Fruit fly (Drosophila melanogaster) whole organism, embryonic: ENCODE data around the gene CG8300.

ENCODE experiments used
- ATbp ChIP-seq: fragments of 200-800 bp; sonication (Bioruptor generic); optimal IDR thresholded peaks from 2 replicates; lab custom pipeline; 2017; ENCODE audit warnings: missing biosample characterization, mild to moderate bottlenecking, missing genetic modification characterization, missing genetic modification reagents
- Adf1 ChIP-seq: fragments of 200-800 bp; sonication (Bioruptor generic); IDR thresholded peaks from 2 replicates; pipeline ENCODE4 v1.3.6; 2022; ENCODE audit warnings: missing biosample characterization, missing genetic modification characterization
- CG10147 ChIP-seq: fragments of 200-800 bp; sonication (Bioruptor generic); optimal IDR thresholded peaks from 2 replicates; lab custom pipeline; 2019; ENCODE audit warnings: missing biosample characterization, mild to moderate bottlenecking, missing genetic modification characterization, moderate library complexity
- CG12942 ChIP-seq: fragments of 200-800 bp; sonication (Bioruptor generic); optimal IDR thresholded peaks from 3 replicates; lab custom pipeline; 2016; ENCODE audit warnings: missing biosample characterization, missing genetic modification characterization
- CG1647 ChIP-seq: fragments of 200-800 bp; sonication (Bioruptor generic); optimal IDR thresholded peaks from 3 replicates; lab custom pipeline; 2016; ENCODE audit warnings: missing biosample characterization, missing genetic modification characterization
- CG17361 ChIP-seq: fragments of 200-800 bp; sonication (Bioruptor generic); IDR thresholded peaks from 3 replicates; pipeline ENCODE4 v1.3.6; 2022; ENCODE audit warnings: missing biosample characterization, missing genetic modification characterization
- CG18476 ChIP-seq: fragments of 200-800 bp; sonication (Bioruptor generic); optimal IDR thresholded peaks from 2 replicates; lab custom pipeline; 2016; ENCODE audit warnings: missing biosample characterization, mild to moderate bottlenecking, missing genetic modification characterization
- CG2116 ChIP-seq: fragments of 200-800 bp; sonication (Bioruptor generic); optimal IDR thresholded peaks from 3 replicates; lab custom pipeline; 2018; ENCODE audit warnings: missing biosample characterization, mild to moderate bottlenecking, missing genetic modification characterization
- CG3281 ChIP-seq: fragments of 200-800 bp; sonication (Bioruptor generic); optimal IDR thresholded peaks from 3 replicates; lab custom pipeline; 2017; ENCODE audit warnings: missing biosample characterization, mild to moderate bottlenecking, missing genetic modification characterization
- CG42726 ChIP-seq: fragments of 200-800 bp; sonication (Bioruptor generic); IDR thresholded peaks from 2 replicates; pipeline ENCODE4 v1.3.6; 2022; ENCODE audit warnings: missing biosample characterization, missing genetic modification characterization; ENCODE audit not compliant: partially characterized antibody
- CG7928 ChIP-seq: fragments of 200-800 bp; sonication (Bioruptor generic); optimal IDR thresholded peaks from 2 replicates; lab custom pipeline; 2017; ENCODE audit warnings: missing biosample characterization, mild to moderate bottlenecking, missing genetic modification characterization
- CG8281 ChIP-seq: fragments of 200-800 bp; sonication (Bioruptor generic); optimal IDR thresholded peaks from 2 replicates; lab custom pipeline; 2018; ENCODE audit warnings: missing biosample characterization, mild to moderate bottlenecking, missing genetic modification characterization, moderate library complexity
- CG9876 ChIP-seq: fragments of 200-800 bp; sonication (Bioruptor generic); optimal IDR thresholded peaks from 2 replicates; lab custom pipeline; 2016; ENCODE audit warnings: missing biosample characterization, missing genetic modification characterization
- CoRest ChIP-seq: fragments of 200-800 bp; sonication (Bioruptor generic); optimal IDR thresholded peaks from 3 replicates; lab custom pipeline; 2018; ENCODE audit warnings: missing biosample characterization, mild to moderate bottlenecking, missing genetic modification characterization, moderate library complexity
- Dip3 ChIP-seq: fragments of 200-800 bp; sonication (Bioruptor generic); optimal IDR thresholded peaks from 3 replicates; lab custom pipeline; 2016; ENCODE audit warnings: missing biosample characterization, missing genetic modification characterization
- Ets97D ChIP-seq: fragments of 200-800 bp; sonication (Bioruptor generic); optimal IDR thresholded peaks from 3 replicates; lab custom pipeline; 2016; ENCODE audit warnings: missing biosample characterization, missing genetic modification characterization
- GATAe ChIP-seq: fragments of 200-800 bp; sonication (Bioruptor generic); conservative IDR thresholded peaks from 2 replicates; pipeline ENCODE4 v1.3.6; 2022; ENCODE audit warnings: missing biosample characterization, missing genetic modification characterization
- H2.0 ChIP-seq: fragments of 200-800 bp; sonication (Bioruptor generic); IDR thresholded peaks from 2 replicates; pipeline ENCODE4 v1.3.6; 2022; ENCODE audit warnings: missing biosample characterization, missing genetic modification characterization
- HLH54F ChIP-seq: fragments of 200-800 bp; sonication (Bioruptor generic); optimal IDR thresholded peaks from 3 replicates; lab custom pipeline; 2016; ENCODE audit warnings: missing biosample characterization, missing genetic modification characterization
- Hr39 ChIP-seq: fragments of >200 bp; optimal IDR thresholded peaks from 2 replicates; lab custom pipeline; 2017
- Jarid2 ChIP-seq: fragments of 200-800 bp; sonication (Bioruptor generic); optimal IDR thresholded peaks from 3 replicates; lab custom pipeline; 2017; ENCODE audit warnings: mild to moderate bottlenecking, missing biosample characterization, missing genetic modification reagents, missing genetic modification characterization
- Lhr ChIP-seq: fragments of 200-800 bp; sonication (Bioruptor generic); optimal IDR thresholded peaks from 3 replicates; lab custom pipeline; 2017; ENCODE audit warnings: mild to moderate bottlenecking, missing biosample characterization, missing genetic modification reagents, missing genetic modification characterization
- Mes4 ChIP-seq: fragments of 200-800 bp; sonication (Bioruptor generic); optimal IDR thresholded peaks from 2 replicates; lab custom pipeline; 2016; ENCODE audit warnings: missing biosample characterization, missing genetic modification characterization
- NC2α ChIP-seq: fragments of 200-800 bp; sonication (Bioruptor generic); optimal IDR thresholded peaks from 2 replicates; lab custom pipeline; 2016; ENCODE audit warnings: missing biosample characterization, missing genetic modification characterization
- NC2β ChIP-seq: fragments of 200-800 bp; sonication (Bioruptor generic); optimal IDR thresholded peaks from 2 replicates; lab custom pipeline; 2016; ENCODE audit warnings: missing biosample characterization, missing genetic modification characterization
- Opbp ChIP-seq: fragments of 200-800 bp; sonication (Bioruptor generic); IDR thresholded peaks from 3 replicates; pipeline ENCODE4 v1.3.6; 2022; ENCODE audit warnings: missing biosample characterization, missing genetic modification characterization; ENCODE audit not compliant: partially characterized antibody
- Optix ChIP-seq: fragments of 200-800 bp; sonication (Bioruptor generic); IDR thresholded peaks from 3 replicates; pipeline ENCODE4 v1.3.6; 2022; ENCODE audit warnings: missing biosample characterization, missing genetic modification characterization
- Pdp1 ChIP-seq, 2 experiments: fragments of 200-800 bp; sonication (Bioruptor generic); optimal IDR thresholded peaks; 3 replicates each; lab custom pipeline; 2016; ENCODE audit warnings: missing biosample characterization in 2 of 2, missing genetic modification characterization in 2 of 2, mild to moderate bottlenecking in 1 of 2, moderate library complexity in 1 of 2
- Sry-β ChIP-seq: fragments of 200-800 bp; sonication (Bioruptor generic); optimal IDR thresholded peaks from 2 replicates; lab custom pipeline; 2018; ENCODE audit warnings: missing biosample characterization, mild to moderate bottlenecking, missing genetic modification characterization, moderate library complexity
- Trl ChIP-seq, 3 experiments: fragments of >200 bp in 2 of 3; fragments of 200-800 bp in 1 of 3; sonication (Bioruptor generic) in 1 of 3; optimal IDR thresholded peaks; 2 replicates in 1 of 3; 3 replicates in 2 of 3; lab custom pipeline; 2016 to 2017; ENCODE audit warnings: missing biosample characterization in 1 of 3, missing genetic modification characterization in 1 of 3
- Vsx1 ChIP-seq: fragments of 200-800 bp; sonication (Bioruptor generic); optimal IDR thresholded peaks from 2 replicates; lab custom pipeline; 2017; ENCODE audit warnings: missing biosample characterization, mild to moderate bottlenecking, missing genetic modification characterization, missing genetic modification reagents
- ab ChIP-seq: fragments of 200-800 bp; sonication (Bioruptor generic); optimal IDR thresholded peaks from 2 replicates; lab custom pipeline; 2016; ENCODE audit warnings: missing biosample characterization, missing genetic modification characterization
- ato ChIP-seq: fragments of 200-800 bp; sonication (Bioruptor generic); IDR thresholded peaks from 2 replicates; pipeline ENCODE4 v1.3.6; 2022; ENCODE audit warnings: missing biosample characterization, missing genetic modification characterization; ENCODE audit not compliant: partially characterized antibody
- bbx ChIP-seq: fragments of 200-800 bp; sonication (Bioruptor generic); IDR thresholded peaks from 2 replicates; pipeline ENCODE4 v1.3.6; 2022; ENCODE audit warnings: missing biosample characterization, missing genetic modification characterization; ENCODE audit not compliant: partially characterized antibody
- bigmax ChIP-seq: fragments of 200-800 bp; sonication (Bioruptor generic); optimal IDR thresholded peaks from 2 replicates; lab custom pipeline; 2018; ENCODE audit warnings: missing biosample characterization, mild to moderate bottlenecking, missing genetic modification characterization
- btn ChIP-seq: fragments of 200-800 bp; sonication (Bioruptor generic); optimal IDR thresholded peaks from 2 replicates; lab custom pipeline; 2016; ENCODE audit warnings: missing biosample characterization, missing genetic modification characterization
- ewg ChIP-seq: fragments of 200-800 bp; sonication (Bioruptor generic); optimal IDR thresholded peaks from 3 replicates; lab custom pipeline; 2017; ENCODE audit warnings: mild to moderate bottlenecking, missing biosample characterization, missing genetic modification reagents, missing genetic modification characterization
- fd102C ChIP-seq: fragments of 200-800 bp; sonication (Bioruptor generic); optimal IDR thresholded peaks from 2 replicates; lab custom pipeline; 2018; ENCODE audit warnings: missing biosample characterization, mild to moderate bottlenecking, missing genetic modification characterization, moderate library complexity
- fru ChIP-seq: fragments of >200 bp; optimal IDR thresholded peaks from 2 replicates; lab custom pipeline; 2017
- gsb ChIP-seq: fragments of 200-800 bp; sonication (Bioruptor generic); IDR thresholded peaks from 2 replicates; pipeline ENCODE4 v1.3.6; 2022; ENCODE audit warnings: missing biosample characterization, missing genetic modification characterization
- ind ChIP-seq: fragments of 200-800 bp; sonication (Bioruptor generic); optimal IDR thresholded peaks from 3 replicates; lab custom pipeline; 2016; ENCODE audit warnings: missing biosample characterization, missing genetic modification characterization
- kni ChIP-seq: fragments of 200-800 bp; sonication (Bioruptor generic); optimal IDR thresholded peaks from 3 replicates; lab custom pipeline; 2017; ENCODE audit warnings: mild to moderate bottlenecking, missing biosample characterization, missing genetic modification reagents, missing genetic modification characterization
- lab ChIP-seq: fragments of 200-800 bp; sonication (Bioruptor generic); optimal IDR thresholded peaks from 3 replicates; lab custom pipeline; 2017; ENCODE audit warnings: missing biosample characterization, missing genetic modification characterization, mild to moderate bottlenecking, moderate library complexity, missing genetic modification reagents
- lola ChIP-seq, 3 experiments: fragments of >200 bp in 2 of 3; fragments of 200-800 bp in 1 of 3; sonication (Bioruptor generic) in 1 of 3; optimal IDR thresholded peaks; 2 replicates each; lab custom pipeline; 2017 to 2019; ENCODE audit warnings: missing biosample characterization in 3 of 3, missing genetic modification characterization in 3 of 3, mild to moderate bottlenecking in 1 of 3, moderate library complexity in 1 of 3
- pho ChIP-seq: fragments of 200-800 bp; sonication (Bioruptor generic); optimal IDR thresholded peaks from 2 replicates; lab custom pipeline; 2016; ENCODE audit warnings: missing biosample characterization, missing genetic modification characterization
- repo ChIP-seq: fragments of 200-800 bp; sonication (Bioruptor generic); optimal IDR thresholded peaks from 2 replicates; lab custom pipeline; 2016; ENCODE audit warnings: missing biosample characterization, missing genetic modification characterization
- ttk ChIP-seq: fragments of 200-800 bp; sonication (Bioruptor generic); IDR thresholded peaks from 2 replicates; pipeline ENCODE4 v2.1.2; 2022; ENCODE audit warnings: missing biosample characterization, missing genetic modification characterization
- unpg ChIP-seq: fragments of 200-800 bp; sonication (Bioruptor generic); optimal IDR thresholded peaks from 3 replicates; lab custom pipeline; 2018; ENCODE audit warnings: missing biosample characterization, mild to moderate bottlenecking, missing genetic modification characterization, moderate library complexity
- vnd ChIP-seq: fragments of 200-800 bp; sonication (Bioruptor generic); IDR thresholded peaks from 3 replicates; pipeline ENCODE4 v1.3.6; 2022; ENCODE audit warnings: missing biosample characterization, missing genetic modification characterization; ENCODE audit not compliant: partially characterized antibody
- wor ChIP-seq: fragments of 200-800 bp; sonication (Bioruptor generic); IDR thresholded peaks from 2 replicates; pipeline ENCODE4 v1.3.6; 2022; ENCODE audit warnings: missing biosample characterization, missing genetic modification characterization

CG8300 gene

DNA sequence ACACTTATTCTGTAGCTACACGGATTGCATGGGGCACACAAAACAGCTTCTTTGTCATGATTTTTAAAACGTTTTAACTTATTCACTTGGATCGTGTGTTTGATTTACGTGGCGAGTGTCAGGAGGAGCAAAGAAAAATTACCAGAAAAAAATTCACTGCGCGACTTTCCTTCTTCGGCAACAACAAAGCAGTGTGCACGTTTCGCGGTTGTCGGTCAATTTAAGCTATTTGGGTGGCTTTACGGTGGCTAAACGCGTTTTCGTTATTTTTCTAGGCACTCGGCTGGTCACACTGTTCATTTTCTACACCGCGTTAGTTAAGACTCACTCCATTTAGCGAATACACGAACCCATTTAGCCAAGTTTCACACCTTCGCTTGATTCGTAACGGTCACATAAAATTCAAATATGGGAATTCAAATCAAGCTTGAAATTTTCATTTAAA lies 6.8 kb upstream of the CG8300 start, which contains the start of gene Sxl (continued):
- no peak for TF ChIP-seq ind (GFP tag; lab: Kevin White, UChicago)
- no peak for TF ChIP-seq ttk (GFP tag; lab: Robert Waterston, UW)
- TF ChIP-seq CG9876 (GFP tag; lab: Kevin White, UChicago) = no peak
- peak; percentile 16 for TF ChIP-seq fd102C
- no peak for TF ChIP-seq ATbp (GFP tag; lab: Kevin White, UChicago)
- TF ChIP-seq Dip3 (GFP tag; lab: Kevin White, UChicago) = no peak
- TF ChIP-seq CG12942 = no peak
- peak; percentile 29 for TF ChIP-seq repo (GFP tag; lab: Kevin White, UChicago)
- no peak for TF ChIP-seq fru (lab: Kevin White, UChicago)
- no peak for TF ChIP-seq Trl (optimal IDR thresholded peaks at IDR 0.05; lab: Kevin White, UChicago)
- no peak for TF ChIP-seq Trl (GFP tag; optimal IDR thresholded peaks at IDR 0.05; lab: Kevin White, UChicago)
- TF ChIP-seq Ets97D = peak; percentile 87
- peak; percentile 97 for TF ChIP-seq Lhr (GFP tag; lab: Kevin White, UChicago)
- TF ChIP-seq CG17361 (GFP tag; lab: Robert Waterston, UW) = 0 out of 3 replicates have a peak, but pooled peaks have one; percentile 20
- TF ChIP-seq CoRest (tag; lab: Kevin White, UChicago) = peak; percentile 57
- no peak for TF ChIP-seq gsb (GFP tag; lab: Robert Waterston, UW)
- no peak for TF ChIP-seq CG1647 (GFP tag; lab: Kevin White, UChicago)
- TF ChIP-seq ewg (GFP tag; lab: Kevin White, UChicago) = no peak
- TF ChIP-seq pho (GFP tag; lab: Kevin White, UChicago) = peak; percentile 27
- no peak for TF ChIP-seq Sry-β (GFP tag; lab: Kevin White, UChicago)
- TF ChIP-seq CG18476 (GFP tag; lab: Kevin White, UChicago) = no peak
- peak; percentile 61 for TF ChIP-seq Jarid2
- TF ChIP-seq wor (GFP tag; lab: Robert Waterston, UW) = no peak
- no peak for TF ChIP-seq H2.0 (GFP tag; lab: Robert Waterston, UW)
- TF ChIP-seq bbx = peak; percentile 52; the same call in 1 of the 2 replicates
- TF ChIP-seq CG2116 (GFP tag; lab: Kevin White, UChicago) = peak; percentile 64
- TF ChIP-seq bigmax (GFP tag; lab: Kevin White, UChicago) = peak; percentile 38
- no peak for TF ChIP-seq btn
- TF ChIP-seq Adf1 (GFP tag; lab: Robert Waterston, UW) = no peak
- peak in 1 of 2 experiments; percentile 52 for TF ChIP-seq Pdp1 (GFP tag; optimal IDR thresholded peaks at IDR 0.05; lab: Kevin White, UChicago)
- TF ChIP-seq ab (GFP tag; lab: Kevin White, UChicago) = no peak
- no peak for TF ChIP-seq CG8281 (tag; lab: Kevin White, UChicago)
- TF ChIP-seq lola (GFP tag; optimal IDR thresholded peaks at IDR 0.05; lab: Kevin White, UChicago) = no peak
- TF ChIP-seq kni (GFP tag; lab: Kevin White, UChicago) = no peak
- peak; percentile 53 for TF ChIP-seq NC2β (GFP tag; lab: Kevin White, UChicago)
- TF ChIP-seq CG42726 = peak; percentile 73
- no peak for TF ChIP-seq GATAe
- TF ChIP-seq Optix (GFP tag; lab: Robert Waterston, UW) = no peak
- TF ChIP-seq Hr39 (lab: Kevin White, UChicago) = no peak
- peak; percentile 71 for TF ChIP-seq NC2α (GFP tag; lab: Kevin White, UChicago)
- TF ChIP-seq Opbp (GFP tag; lab: Robert Waterston, UW) = peak; percentile 60; the same call in 2 of the 3 replicates
- no peak for TF ChIP-seq HLH54F (GFP tag; lab: Kevin White, UChicago)
- TF ChIP-seq ato (GFP tag; lab: Robert Waterston, UW) = no peak
- no peak for TF ChIP-seq Vsx1 (GFP tag; lab: Kevin White, UChicago)
- TF ChIP-seq lab (GFP tag; lab: Kevin White, UChicago) = peak; percentile 57
- no peak for TF ChIP-seq Mes4
- TF ChIP-seq CG3281 = peak; percentile 54
- peak; percentile 20 for TF ChIP-seq unpg
- no peak for TF ChIP-seq CG10147 (GFP tag; lab: Kevin White, UChicago)
- no peak for TF ChIP-seq CG7928 (GFP tag; lab: Kevin White, UChicago)
- TF ChIP-seq vnd (GFP tag; lab: Robert Waterston, UW) = no peak
